Worm (Caenorhabditis elegans): Measurements from ENCODE around the gene ztf-29.

DNA sequence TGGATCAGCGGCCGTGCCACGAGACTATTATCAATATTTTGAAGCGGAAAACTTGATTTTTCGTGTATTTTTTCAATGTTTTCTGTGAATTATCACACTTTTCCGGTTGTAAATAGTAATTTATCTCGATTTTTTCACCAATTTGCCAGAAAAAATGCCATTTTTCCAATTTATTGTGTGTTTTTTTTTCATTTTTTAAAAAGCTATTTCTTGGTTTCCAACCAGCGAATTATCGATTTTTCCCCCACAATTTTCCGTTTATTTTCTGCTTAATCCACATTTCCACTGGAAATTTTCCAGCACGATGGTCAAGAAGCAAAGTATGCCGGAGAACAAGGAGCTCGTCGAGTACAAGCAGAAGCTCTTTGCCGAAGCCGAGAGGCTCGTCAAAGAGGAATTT lies 6.9 kb downstream of the ztf-29 start, which contains the start of gene psme-3:
- TF ChIP-seq mdl-1 (tag; optimal IDR thresholded peaks at IDR 0.05) (no peak), C04F5.9 (tag; optimal IDR thresholded peaks at IDR 0.05) (no peak), snpc-4 (tag; optimal IDR thresholded peaks at IDR 0.05) (no peak), ama-1 (optimal IDR thresholded peaks at IDR 0.05) (no peak), lin-15B (tag; optimal IDR thresholded peaks at IDR 0.05) (no peak)

Measured in whole organism, L1 larva.